Worm (Caenorhabditis elegans) whole organism, L4 larva: Measurements from ENCODE around the gene nhr-269.
A peak's percentile ranks its signal among the peaks of the same experiment; 100 is the strongest.

Experiments used
- F44E2.7 ChIP-seq: fragments of 200-800 bp; sonication (Bioruptor generic); IDR thresholded peaks from 2 replicates; pipeline ENCODE4 v2.1.2; 2022; ENCODE audit warnings: missing genetic modification characterization, missing compliant biosample characterization
- R02D3.7 ChIP-seq: fragments of 150-350 bp; sonication (generic microtip); optimal IDR thresholded peaks from 3 replicates; lab custom pipeline; 2014; ENCODE audit warnings: missing biosample characterization, missing genetic modification characterization
- ZK546.5 ChIP-seq, 2 experiments: sonication (generic microtip); optimal IDR thresholded peaks; 2 replicates each; lab custom pipeline; 2017; ENCODE audit warnings: missing biosample characterization in 2 of 2, missing genetic modification characterization in 2 of 2
- aly-2 ChIP-seq: sonication (generic microtip); optimal IDR thresholded peaks from 2 replicates; lab custom pipeline; 2018; ENCODE audit warnings: missing biosample characterization, missing genetic modification characterization
- ceh-44 ChIP-seq: fragments of 200-800 bp; sonication (Bioruptor generic); IDR thresholded peaks from 2 replicates; pipeline ENCODE4 v1.3.6; 2022; ENCODE audit warnings: missing genetic modification reagents, missing genetic modification characterization, missing compliant biosample characterization
- ceh-82 ChIP-seq: sonication (generic microtip); optimal IDR thresholded peaks from 2 replicates; lab custom pipeline; 2017; ENCODE audit warnings: missing biosample characterization, missing genetic modification characterization
- cey-2 ChIP-seq: sonication (generic microtip); optimal IDR thresholded peaks from 3 replicates; lab custom pipeline; 2017; ENCODE audit warnings: missing genetic modification characterization, mild to moderate bottlenecking, missing compliant biosample characterization, antibody characterized with exemption, borderline replicate concordance; ENCODE audit not compliant: insufficient read depth
- daf-12 ChIP-seq: fragments of 150-350 bp; optimal IDR thresholded peaks from 2 replicates; lab custom pipeline; 2014; ENCODE audit warnings: missing biosample characterization, missing genetic modification reagents, missing genetic modification characterization
- duxl-1 ChIP-seq: sonication (generic microtip); optimal IDR thresholded peaks from 2 replicates; lab custom pipeline; 2016; ENCODE audit warnings: mild to moderate bottlenecking, missing genetic modification characterization, moderate library complexity, missing compliant biosample characterization; ENCODE audit not compliant: poor library complexity
- jun-1 ChIP-seq: fragments of 150-350 bp; optimal IDR thresholded peaks from 2 replicates; lab custom pipeline; 2014; ENCODE audit warnings: missing biosample characterization, missing genetic modification reagents, missing genetic modification characterization
- lin-13 ChIP-seq: fragments of 150-350 bp; optimal IDR thresholded peaks from 2 replicates; lab custom pipeline; 2014; ENCODE audit warnings: missing biosample characterization, missing genetic modification reagents, missing genetic modification characterization
- lin-29 ChIP-seq: fragments of 200-800 bp; sonication (Bioruptor generic); IDR thresholded peaks from 2 replicates; pipeline ENCODE4 v1.3.6; 2022; ENCODE audit warnings: missing genetic modification reagents, missing genetic modification characterization, missing compliant biosample characterization
- lir-3 ChIP-seq: sonication (generic microtip); optimal IDR thresholded peaks from 2 replicates; lab custom pipeline; 2016; ENCODE audit warnings: mild to moderate bottlenecking, missing genetic modification characterization, missing compliant biosample characterization
- madf-5 ChIP-seq, 2 experiments: fragments of 200-800 bp; sonication (Bioruptor generic); IDR thresholded peaks; 2 replicates each; pipeline ENCODE4 v1.3.6; 2022; ENCODE audit warnings: missing compliant biosample characterization in 2 of 2, missing genetic modification characterization in 2 of 2
- nhr-10 ChIP-seq: fragments of 150-350 bp; optimal IDR thresholded peaks from 2 replicates; lab custom pipeline; 2014; ENCODE audit warnings: missing biosample characterization, missing genetic modification characterization
- nhr-102 ChIP-seq: sonication (generic microtip); optimal IDR thresholded peaks from 2 replicates; lab custom pipeline; 2016; ENCODE audit warnings: mild to moderate bottlenecking, missing genetic modification characterization, moderate library complexity, missing compliant biosample characterization
- nhr-11 ChIP-seq: fragments of 150-350 bp; optimal IDR thresholded peaks from 2 replicates; lab custom pipeline; 2014; ENCODE audit warnings: missing biosample characterization, missing genetic modification characterization
- nhr-25 ChIP-seq: sonication (generic microtip); optimal IDR thresholded peaks from 2 replicates; lab custom pipeline; 2017; ENCODE audit warnings: missing genetic modification characterization, mild to moderate bottlenecking, missing compliant biosample characterization, antibody characterized with exemption, moderate library complexity, borderline replicate concordance; ENCODE audit not compliant: insufficient read depth
- nhr-28 ChIP-seq: fragments of 150-350 bp; optimal IDR thresholded peaks from 2 replicates; lab custom pipeline; 2014; ENCODE audit warnings: missing biosample characterization, missing genetic modification characterization
- nhr-48 ChIP-seq: sonication (generic microtip); optimal IDR thresholded peaks from 2 replicates; lab custom pipeline; 2016; ENCODE audit warnings: mild to moderate bottlenecking, missing genetic modification characterization, missing compliant biosample characterization
- nhr-6 ChIP-seq: fragments of 150-350 bp; optimal IDR thresholded peaks from 2 replicates; lab custom pipeline; 2014; ENCODE audit warnings: missing biosample characterization, missing genetic modification characterization
- nhr-77 ChIP-seq: fragments of 150-350 bp; optimal IDR thresholded peaks from 2 replicates; lab custom pipeline; 2014; ENCODE audit warnings: missing biosample characterization, missing genetic modification characterization
- pha-4 ChIP-seq, 2 experiments: fragments of 150-350 bp in 1 of 2; fragments of 200-800 bp in 1 of 2; sonication (Bioruptor generic) in 1 of 2; IDR thresholded peaks in 1 of 2; optimal IDR thresholded peaks in 1 of 2; 2 replicates each; pipeline versions ENCODE4 v1.3.6 to Lab custom; 2014 to 2022; ENCODE audit warnings: missing genetic modification characterization in 2 of 2, missing genetic modification reagents in 2 of 2, missing biosample characterization in 1 of 2, missing compliant biosample characterization in 1 of 2
- saeg-2 ChIP-seq: fragments of 200-800 bp; sonication (Bioruptor generic); IDR thresholded peaks from 2 replicates; pipeline ENCODE4 v1.3.6; 2022; ENCODE audit warnings: missing genetic modification reagents, missing genetic modification characterization, missing compliant biosample characterization
- unc-62 ChIP-seq, 3 experiments: fragments of 150-350 bp in 1 of 3; sonication (generic microtip); optimal IDR thresholded peaks in 2 of 3; peaks in 1 of 3; 1 replicate in 1 of 3; 2 replicates in 2 of 3; lab custom pipeline; 2014 to 2017; ENCODE audit warnings: missing biosample characterization in 3 of 3, missing genetic modification characterization in 3 of 3, missing genetic modification reagents in 3 of 3, missing genotype in 1 of 3
- vab-7 ChIP-seq: fragments of 200-800 bp; sonication (Bioruptor generic); IDR thresholded peaks from 2 replicates; pipeline ENCODE4 v1.3.6; 2022; ENCODE audit warnings: missing genetic modification reagents, missing genetic modification characterization, missing compliant biosample characterization
- zfp-3 ChIP-seq: fragments of 200-800 bp; sonication (Bioruptor generic); conservative IDR thresholded peaks from 2 replicates; pipeline ENCODE4 v1.3.6; 2022; ENCODE audit warnings: missing genetic modification reagents, missing genetic modification characterization, missing compliant biosample characterization
- zip-11 ChIP-seq: fragments of 200-800 bp; sonication (Bioruptor generic); IDR thresholded peaks from 2 replicates; pipeline ENCODE4 v1.3.6; 2022; ENCODE audit warnings: missing genetic modification characterization, missing compliant biosample characterization

Gene nhr-269

DNA sequence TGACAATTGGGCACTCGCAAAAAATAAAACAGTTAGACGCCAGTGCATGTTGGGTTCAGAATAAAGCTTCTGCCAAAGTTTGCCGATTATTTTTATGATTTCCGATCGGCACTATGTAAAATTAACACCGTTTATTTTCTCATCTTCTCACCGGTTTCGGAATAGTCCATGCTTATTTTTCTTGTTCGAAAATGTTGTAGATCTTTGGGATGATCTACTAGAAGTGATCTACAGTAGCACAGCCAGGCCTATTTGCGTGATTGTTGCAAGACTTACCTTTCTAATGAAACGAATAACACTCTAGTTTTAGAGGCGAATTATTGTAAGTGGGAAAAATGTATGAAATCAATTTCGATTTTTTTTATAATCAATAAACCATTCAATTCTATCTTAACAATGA is 19.0 kb downstream of the nhr-269 start, which contains the start of gene clec-231:
Gene clec-231 (minus strand): TSS at position 101 of the 400 bp plus-strand sequence.
- TF ChIP-seq lin-13 (GFP tag; lab: Kevin White, UChicago): no peak
- no peak for TF ChIP-seq R02D3.7 (tag; lab: Kevin White, UChicago)
- no peak for TF ChIP-seq lir-3 (tag; lab: Kevin White, UChicago)
- TF ChIP-seq nhr-28 (tag; lab: Kevin White, UChicago): no peak
- no peak for TF ChIP-seq saeg-2 (GFP tag; lab: Robert Waterston, UW)
- TF ChIP-seq nhr-6 (tag; lab: Kevin White, UChicago): no peak
- no peak for TF ChIP-seq madf-5 (GFP tag; IDR thresholded peaks at IDR 0.05; lab: Robert Waterston, UW)
- no peak for TF ChIP-seq F44E2.7 (GFP tag; lab: Robert Waterston, UW)

DNA sequence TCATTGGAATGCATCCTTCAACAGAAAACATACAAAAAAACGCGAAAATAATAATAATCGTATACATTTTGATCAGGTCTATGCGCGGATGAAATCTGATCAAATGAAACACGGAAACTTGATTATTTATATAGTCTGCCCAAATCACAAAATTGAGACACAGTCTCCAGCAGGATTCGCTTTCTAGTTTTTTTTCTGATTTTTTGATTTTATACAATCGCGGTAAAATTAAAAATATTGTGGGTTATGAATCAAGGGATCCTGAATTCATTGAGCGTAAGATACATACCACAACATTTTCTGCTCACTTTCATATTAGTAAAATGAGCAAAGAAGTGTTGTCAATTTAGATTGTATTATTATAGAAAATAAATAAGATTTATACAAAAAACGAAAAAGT is 20.6 kb downstream of the nhr-269 start, which contains the start of gene clec-230:
Gene clec-230 (minus strand): TSS at position 101 of the 400 bp plus-strand sequence.
- TF ChIP-seq lin-29 (no peak), unc-62 (GFP tag; optimal IDR thresholded peaks at IDR 0.05 in 1 of 2; lab: Kevin White, UChicago) (peak in 1 of 2 experiments; percentile 64), unc-62 (tag; optimal IDR thresholded peaks at IDR 0.05; lab: Kevin White, UChicago) (no peak)
- TF ChIP-seq, all 104 proteins: peak for 1

DNA sequence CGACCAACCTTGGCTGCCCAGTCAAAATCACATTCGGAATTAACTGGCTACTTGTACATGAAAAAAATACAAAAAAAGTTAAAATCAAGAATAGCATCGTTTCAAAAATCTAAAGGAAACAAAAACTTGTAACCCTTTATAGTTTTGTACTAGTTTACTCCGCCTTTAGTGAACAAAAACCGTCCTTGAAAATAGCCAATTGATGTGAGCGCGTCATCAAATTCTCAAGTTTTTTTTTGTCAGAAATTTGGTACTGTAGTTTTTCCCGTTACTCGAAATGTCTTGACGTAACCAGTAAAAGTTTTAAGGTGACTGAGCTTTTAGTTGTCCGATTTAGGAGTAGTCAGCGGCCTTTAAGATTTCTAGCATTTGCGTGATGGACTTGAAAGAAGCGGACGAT is 22.3 kb downstream of the nhr-269 start, which contains the start of gene C29F3.3:
Gene C29F3.3 (minus strand): TSS at position 101 of the 400 bp plus-strand sequence.
- TF ChIP-seq cey-2 (tag; lab: Kevin White, UChicago) (no peak), pha-4 (GFP tag; IDR thresholded peaks at IDR 0.05; lab: Robert Waterston, UW) (no peak), pha-4 (tag; optimal IDR thresholded peaks at IDR 0.05; lab: Kevin White, UChicago) (no peak), jun-1 (no peak), ceh-44 (GFP tag; lab: Robert Waterston, UW) (no peak), nhr-102 (tag; lab: Kevin White, UChicago) (no peak)

DNA sequence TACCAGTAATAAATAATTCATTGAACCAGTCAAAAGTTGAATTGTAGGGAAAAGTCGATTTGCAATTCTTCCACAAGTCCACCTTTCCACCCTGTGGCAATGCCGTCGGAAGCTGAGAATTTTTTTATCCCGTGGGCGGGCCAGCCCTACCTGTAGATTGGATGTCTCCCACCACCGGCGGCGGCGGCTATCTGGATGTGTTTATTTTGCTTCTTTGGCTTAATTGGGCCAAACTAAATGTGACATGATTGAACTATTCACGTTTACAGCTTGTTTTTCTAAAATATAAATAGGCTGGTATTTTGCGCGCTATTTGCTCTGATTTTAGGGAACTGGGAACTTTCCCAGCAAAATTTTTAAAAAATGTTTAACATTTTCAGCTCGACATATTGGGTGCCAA is 25.1 kb downstream of the nhr-269 start, which contains the start of gene wrt-8:
Gene wrt-8 (minus strand): TSS at position 101 of the 400 bp plus-strand sequence.
- TF ChIP-seq nhr-25 (tag; lab: Kevin White, UChicago) (no peak), ZK546.5 (tag; optimal IDR thresholded peaks at IDR 0.05; lab: Kevin White, UChicago) (no peak), zip-11 (no peak), nhr-77 (tag; lab: Kevin White, UChicago) (no peak), nhr-10 (tag; lab: Kevin White, UChicago) (no peak)
- TF ChIP-seq, all 104 proteins: peak for 0

DNA sequence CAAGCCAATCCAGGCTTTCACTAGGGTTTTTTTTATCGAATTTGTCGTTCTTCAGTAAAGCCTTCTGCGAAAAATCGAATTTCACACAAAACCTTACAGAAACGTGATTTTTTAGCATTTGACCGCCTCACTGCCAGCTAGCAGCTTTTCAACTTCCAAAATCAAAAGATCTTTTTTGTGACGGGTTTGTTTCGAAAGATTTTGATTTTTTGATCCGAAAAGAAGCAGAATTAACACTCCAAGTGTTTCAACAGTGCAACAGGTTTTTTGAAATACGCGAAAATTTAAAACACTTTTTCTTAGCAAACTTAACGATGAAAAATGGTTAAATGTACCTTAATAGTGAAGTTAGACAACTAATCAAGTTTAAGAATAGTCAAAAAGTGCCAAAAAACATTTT is 28.2 kb downstream of the nhr-269 start, which contains the start of gene clec-229:
Gene clec-229 (minus strand): TSS at position 101 of the 400 bp plus-strand sequence.
- TF ChIP-seq R02D3.7 (tag; lab: Kevin White, UChicago) (no peak), unc-62 (GFP tag; optimal IDR thresholded peaks at IDR 0.05 in 1 of 2; lab: Kevin White, UChicago) (peak in 1 of 2 experiments; percentile 24), unc-62 (tag; optimal IDR thresholded peaks at IDR 0.05; lab: Kevin White, UChicago) (no peak)

DNA sequence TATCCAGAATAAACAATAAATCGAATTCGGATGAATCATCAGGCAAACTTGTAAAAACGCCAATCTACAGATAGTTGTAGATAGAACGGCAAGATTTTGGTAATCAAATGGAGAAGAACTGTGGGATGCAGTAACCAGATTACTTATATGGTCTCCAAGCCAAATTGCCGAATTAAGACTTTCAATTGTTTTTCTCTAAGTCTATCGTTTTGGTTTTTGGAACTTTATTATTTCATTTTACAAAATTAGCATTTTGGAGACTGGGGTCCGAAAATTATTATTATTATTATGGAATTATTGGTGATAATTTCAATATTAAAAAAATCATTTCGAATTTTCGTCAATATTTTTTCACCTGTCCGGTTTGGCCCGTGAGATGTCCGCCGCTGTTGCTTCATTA is 30.2 kb downstream of the nhr-269 start, which contains the start of gene clec-228:
Gene clec-228 (minus strand): TSS at position 101 of the 400 bp plus-strand sequence.
- TF ChIP-seq aly-2 (no peak), unc-62 (GFP tag; optimal IDR thresholded peaks at IDR 0.05 in 1 of 2; lab: Kevin White, UChicago) (no peak), unc-62 (tag; optimal IDR thresholded peaks at IDR 0.05; lab: Kevin White, UChicago) (no peak), ceh-82 (tag; lab: Kevin White, UChicago) (no peak), zfp-3 (GFP tag; lab: Robert Waterston, UW) (no peak), daf-12 (no peak), pha-4 (GFP tag; IDR thresholded peaks at IDR 0.05; lab: Robert Waterston, UW) (no peak), pha-4 (tag; optimal IDR thresholded peaks at IDR 0.05; lab: Kevin White, UChicago) (no peak), vab-7 (GFP tag; lab: Robert Waterston, UW) (no peak), nhr-48 (tag; lab: Kevin White, UChicago) (no peak), nhr-11 (tag; lab: Kevin White, UChicago) (no peak), duxl-1 (no peak)
- TF ChIP-seq, all 104 proteins: peak for 0
